Worm (Caenorhabditis elegans) whole organism, L4/young adult: ENCODE measurements around the gene srxa-10.
A peak's percentile ranks its signal among the peaks of the same experiment; 100 is the strongest.

Source experiments
- W03F9.2 ChIP-seq: fragments of 150-350 bp; optimal IDR thresholded peaks from 2 replicates; lab custom pipeline; 2014; ENCODE audit warnings: missing biosample characterization, missing genetic modification characterization
- dao-5 ChIP-seq: sonication (generic microtip); optimal IDR thresholded peaks from 2 replicates; lab custom pipeline; 2016; ENCODE audit warnings: missing genotype, missing genetic modification characterization, moderate library complexity, missing compliant biosample characterization
- him-1 ChIP-seq: sonication (generic microtip); optimal IDR thresholded peaks from 2 replicates; lab custom pipeline; 2016; ENCODE audit warnings: missing genotype, missing genetic modification reagents, missing genetic modification characterization, missing compliant biosample characterization

srxa-10 gene

DNA sequence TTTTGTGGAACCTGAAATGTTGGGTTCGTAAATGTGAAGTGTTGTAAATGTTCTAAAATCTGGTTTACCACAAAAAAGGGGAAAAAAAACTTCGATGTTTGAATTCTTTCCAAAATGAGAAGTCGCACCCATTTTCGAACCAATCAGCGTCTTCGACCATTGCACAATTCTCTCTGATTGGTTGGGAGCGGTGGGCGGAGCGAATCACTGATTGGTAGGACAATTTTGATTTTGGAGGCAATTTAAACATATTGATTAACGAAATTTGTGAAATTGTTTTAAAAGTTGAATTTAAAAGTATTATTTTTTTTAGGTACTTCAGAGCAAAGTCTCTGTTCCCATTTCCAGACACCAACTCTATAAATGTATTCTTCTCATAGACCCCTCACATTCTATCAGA lies 7.3 kb downstream of the srxa-10 start:
- no peak for TF ChIP-seq him-1 (tag; lab: Kevin White, UChicago)

DNA sequence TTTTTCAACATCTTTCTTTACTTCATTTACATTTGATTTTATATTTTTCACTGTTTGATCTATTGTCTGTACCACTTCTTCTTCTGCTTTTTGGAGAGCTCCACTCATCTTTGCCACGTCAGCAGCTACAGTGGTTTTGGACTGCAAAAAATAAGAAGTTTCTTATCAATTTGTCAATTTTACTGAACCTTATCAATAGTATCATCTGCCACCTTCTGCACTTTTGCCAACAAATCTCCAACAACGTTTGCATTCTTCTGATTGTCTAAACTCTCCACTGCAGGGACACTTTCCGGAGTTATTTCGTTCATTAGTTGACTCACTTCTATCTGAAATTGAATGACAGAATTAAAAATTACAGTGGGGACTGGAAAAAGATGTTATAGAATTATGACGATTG lies 9.6 kb downstream of the srxa-10 start:
- no peak for TF ChIP-seq W03F9.2 (tag; lab: Kevin White, UChicago)
- TF ChIP-seq him-1 (tag; lab: Kevin White, UChicago): no peak
- no peak for TF ChIP-seq dao-5 (tag; lab: Kevin White, UChicago)

DNA sequence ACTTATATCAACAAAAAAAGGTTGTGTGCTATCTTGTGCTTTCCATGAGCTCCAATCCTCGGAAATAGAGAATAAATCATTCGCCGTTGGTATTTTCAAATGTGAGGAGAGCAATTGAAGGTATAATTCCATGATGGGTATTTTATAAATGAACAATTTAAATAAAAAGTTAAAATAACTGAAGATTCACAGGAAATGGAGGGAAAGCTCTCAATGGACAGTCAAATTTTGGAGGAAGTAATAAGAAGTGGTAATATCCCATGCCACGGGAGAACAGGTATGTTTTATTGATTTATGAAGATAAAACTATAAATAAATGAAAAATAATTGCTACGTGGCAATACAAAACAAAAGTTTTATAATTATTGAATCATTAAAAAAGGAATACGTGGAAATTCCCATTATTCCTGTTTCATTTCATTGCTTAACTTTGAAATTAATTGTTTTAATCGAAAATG lies 13.2 kb downstream of the srxa-10 start:
- no peak for TF ChIP-seq dao-5 (tag; lab: Kevin White, UChicago)
- no peak for TF ChIP-seq W03F9.2 (tag; lab: Kevin White, UChicago)
- no peak for TF ChIP-seq him-1 (tag; lab: Kevin White, UChicago)

DNA sequence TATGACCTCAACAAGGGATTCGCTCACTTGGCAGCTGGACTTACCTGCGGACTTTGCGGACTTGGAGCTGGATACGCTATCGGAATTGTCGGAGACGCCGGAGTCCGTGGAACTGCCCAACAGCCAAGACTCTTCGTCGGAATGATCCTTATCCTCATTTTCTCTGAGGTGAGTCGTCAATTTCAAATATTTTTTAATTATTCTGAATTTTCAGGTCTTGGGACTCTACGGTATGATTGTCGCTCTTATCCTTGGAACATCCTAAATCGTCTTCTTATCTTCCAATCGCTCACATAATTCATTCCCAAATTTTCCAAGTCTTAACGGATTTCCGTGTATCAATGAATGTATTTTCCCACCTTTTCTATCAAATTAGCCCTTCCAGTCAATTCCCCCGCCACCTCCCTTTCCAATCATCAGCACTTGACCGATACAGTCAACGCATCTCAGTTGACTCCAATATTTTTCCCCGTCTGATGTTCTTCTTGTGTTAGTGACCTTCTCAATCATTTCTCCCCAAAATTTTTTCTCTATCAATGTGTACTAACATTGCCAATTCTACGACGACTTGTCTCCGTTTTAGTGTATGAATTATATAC lies 13.8 kb downstream of the srxa-10 start, which contains the start of gene R10E11.6:
R10E11.6 (plus strand) TSS at position 524 of the 599 bp plus-strand sequence.
- TF ChIP-seq him-1 (tag; lab: Kevin White, UChicago): no peak
- no peak for TF ChIP-seq W03F9.2 (tag; lab: Kevin White, UChicago)
- TF ChIP-seq dao-5 (tag; lab: Kevin White, UChicago): no peak

DNA sequence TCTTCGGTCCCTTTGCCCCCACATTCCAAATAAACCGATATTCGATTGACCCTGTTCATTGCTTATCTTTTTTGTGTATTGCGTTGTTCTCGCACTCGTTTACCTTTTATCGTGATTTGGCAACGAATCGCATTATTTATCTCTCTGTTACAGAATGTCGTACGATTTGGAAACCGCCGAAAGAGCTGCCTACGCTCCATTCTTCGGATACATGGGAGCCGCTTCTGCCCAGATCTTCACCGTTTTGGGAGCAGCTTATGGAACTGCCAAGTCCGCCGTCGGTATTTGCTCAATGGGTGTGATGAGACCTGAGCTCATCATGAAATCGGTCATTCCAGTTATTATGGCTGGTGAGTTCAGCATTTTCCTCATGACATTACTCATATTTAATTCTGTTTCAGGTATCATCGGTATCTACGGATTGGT lies 14.3 kb downstream of the srxa-10 start, which contains the start of gene vha-2:
vha-2 (plus strand) TSS at position 154 of the 426 bp plus-strand sequence.
- TF ChIP-seq dao-5 (tag; lab: Kevin White, UChicago) (no peak), him-1 (tag; lab: Kevin White, UChicago) (no peak), W03F9.2 (tag; lab: Kevin White, UChicago) (no peak)

DNA sequence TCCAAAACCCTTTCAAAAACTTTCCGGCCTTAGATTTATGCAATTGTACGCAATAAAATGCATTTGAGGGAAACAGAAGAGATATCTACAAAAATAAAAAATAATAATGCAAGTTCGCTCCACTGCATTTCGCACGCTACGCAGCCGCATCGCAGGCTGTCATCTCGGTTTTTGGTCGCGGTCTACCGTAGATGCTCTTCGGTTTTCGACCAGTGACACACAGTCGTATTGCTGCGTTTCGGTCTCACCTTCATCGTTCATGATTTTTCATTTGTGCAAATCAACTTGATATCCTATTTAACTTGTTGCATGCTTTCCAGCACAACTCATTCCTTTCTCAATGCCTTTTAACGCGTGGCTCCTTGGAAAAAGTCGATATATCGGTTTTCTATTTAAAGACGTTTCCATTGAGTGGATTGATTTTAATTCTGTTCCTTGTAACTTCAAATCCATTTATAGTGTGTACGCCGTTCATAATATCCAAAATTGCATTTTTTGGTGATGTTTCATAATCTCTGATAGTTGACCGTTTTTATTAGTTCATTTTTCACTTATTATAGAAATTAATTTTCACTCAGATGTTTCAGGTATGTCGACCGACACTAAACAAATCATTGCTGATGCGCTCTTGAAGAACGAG lies 15.6 kb downstream of the srxa-10 start, which contains the start of gene vha-1:
vha-1 (plus strand) TSS at position 590 of the 640 bp plus-strand sequence.
- TF ChIP-seq W03F9.2 (tag; lab: Kevin White, UChicago): peak; percentile 87
- TF ChIP-seq him-1 (tag; lab: Kevin White, UChicago): peak; percentile 63
- no peak for TF ChIP-seq dao-5 (tag; lab: Kevin White, UChicago)

DNA sequence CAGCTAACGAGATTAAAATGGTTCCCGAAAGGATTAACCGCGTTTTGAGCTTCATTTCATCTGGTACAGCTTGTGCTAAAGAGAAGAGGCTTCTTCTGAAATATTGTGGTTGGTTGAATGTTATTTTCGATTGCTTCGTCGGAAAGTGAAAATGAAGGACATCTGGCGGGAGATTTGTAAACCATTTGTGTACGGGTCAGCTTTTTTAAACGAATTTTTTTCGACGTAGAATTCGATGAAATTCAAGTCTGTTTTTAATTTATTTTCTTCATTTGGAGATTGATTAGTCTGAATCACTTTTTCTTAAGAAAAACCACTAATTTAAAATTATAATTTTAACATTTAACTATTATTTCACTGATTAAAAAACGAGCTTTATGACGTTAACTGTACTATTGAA lies 16.1 kb downstream of the srxa-10 start, which contains the start of gene sqv-3:
sqv-3 (minus strand) TSS at position 101 of the 400 bp plus-strand sequence.
- TF ChIP-seq W03F9.2 (tag; lab: Kevin White, UChicago) (no peak), him-1 (tag; lab: Kevin White, UChicago) (no peak), dao-5 (tag; lab: Kevin White, UChicago) (no peak)

DNA sequence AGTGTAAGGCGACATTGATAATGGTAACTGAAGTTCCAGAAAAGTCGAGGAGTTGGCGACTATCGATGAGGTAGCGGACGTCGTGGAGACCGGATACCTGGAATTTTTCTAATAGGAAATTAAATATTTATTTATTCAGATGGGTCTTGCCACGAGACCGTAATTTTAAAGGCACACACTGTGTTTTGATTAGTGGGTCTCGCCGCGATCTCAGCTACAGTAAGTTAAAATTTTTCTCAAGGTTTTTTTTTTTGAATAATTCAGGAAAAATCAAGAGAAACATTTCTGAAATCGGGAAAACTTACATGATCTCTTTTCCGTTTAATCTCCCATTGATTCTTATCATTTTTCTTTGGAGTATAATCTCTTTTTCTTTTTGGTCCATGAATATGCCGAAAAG lies 17.3 kb downstream of the srxa-10 start:
- TF ChIP-seq dao-5 (tag; lab: Kevin White, UChicago) (no peak), W03F9.2 (tag; lab: Kevin White, UChicago) (no peak), him-1 (tag; lab: Kevin White, UChicago) (no peak)

DNA sequence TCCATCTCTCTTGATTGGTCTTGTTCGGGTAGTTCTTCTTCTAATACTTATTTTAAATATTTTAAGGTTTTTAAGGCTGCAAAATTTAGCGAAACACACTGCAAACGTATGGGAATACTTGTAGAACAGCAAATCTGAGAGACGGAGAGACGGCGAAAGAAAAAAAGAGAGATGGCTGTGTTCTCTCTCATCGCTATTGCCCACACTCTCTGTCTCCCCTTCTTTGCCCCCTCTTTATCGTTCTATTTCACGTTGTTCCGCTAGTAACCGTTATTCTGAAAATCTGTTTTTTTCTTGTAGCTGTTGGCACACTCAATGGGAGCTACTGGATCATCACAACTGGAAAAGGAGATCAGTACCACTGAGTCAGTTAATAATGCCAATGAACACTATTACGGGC lies 20.0 kb downstream of the srxa-10 start, which contains the start of gene usp-46:
usp-46 (plus strand) TSS at position 301 of the 400 bp plus-strand sequence.
- TF ChIP-seq him-1 (tag; lab: Kevin White, UChicago) (no peak), W03F9.2 (tag; lab: Kevin White, UChicago) (no peak), dao-5 (tag; lab: Kevin White, UChicago) (no peak)

DNA sequence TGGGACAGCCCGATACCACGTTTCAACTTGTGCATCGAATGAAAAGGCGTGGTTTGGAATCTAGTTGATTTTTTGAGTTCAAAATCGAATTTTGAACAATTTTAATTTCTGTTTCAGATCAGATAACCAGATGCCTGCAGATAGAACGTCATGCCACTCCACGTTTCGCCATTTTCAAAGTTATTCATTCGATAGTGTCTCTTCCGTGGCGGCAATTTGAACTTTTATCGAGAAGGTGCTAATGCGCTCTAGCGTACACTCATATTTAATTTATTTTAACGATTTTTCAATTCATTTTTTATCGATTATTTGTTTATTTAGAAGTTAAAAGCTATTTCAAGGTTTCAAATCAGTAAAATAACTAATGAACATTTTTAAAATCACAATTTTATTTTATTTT lies 20.4 kb downstream of the srxa-10 start:
- no peak for TF ChIP-seq W03F9.2 (tag; lab: Kevin White, UChicago)
- no peak for TF ChIP-seq him-1 (tag; lab: Kevin White, UChicago)
- no peak for TF ChIP-seq dao-5 (tag; lab: Kevin White, UChicago)

DNA sequence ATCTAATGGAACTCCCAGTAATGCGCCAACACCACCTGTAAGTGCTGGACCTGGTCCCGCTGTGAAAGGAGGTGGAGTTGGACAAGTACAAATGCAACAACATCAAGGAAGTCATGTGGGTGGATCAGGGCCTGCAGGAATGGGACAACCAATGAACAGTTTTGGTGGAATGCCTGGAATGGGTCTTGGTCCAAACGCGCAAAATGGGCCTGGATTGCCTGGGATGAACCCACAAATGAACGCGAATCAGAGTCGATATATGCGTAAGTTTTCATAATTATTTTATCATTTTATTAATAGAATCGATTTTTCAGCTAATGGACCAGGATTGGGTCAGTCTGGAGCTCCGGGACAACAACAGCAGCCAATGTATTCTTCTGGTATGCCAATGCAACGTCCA lies 24.0 kb downstream of the srxa-10 start:
- no peak for TF ChIP-seq W03F9.2 (tag; lab: Kevin White, UChicago)
- no peak for TF ChIP-seq dao-5 (tag; lab: Kevin White, UChicago)
- no peak for TF ChIP-seq him-1 (tag; lab: Kevin White, UChicago)

DNA sequence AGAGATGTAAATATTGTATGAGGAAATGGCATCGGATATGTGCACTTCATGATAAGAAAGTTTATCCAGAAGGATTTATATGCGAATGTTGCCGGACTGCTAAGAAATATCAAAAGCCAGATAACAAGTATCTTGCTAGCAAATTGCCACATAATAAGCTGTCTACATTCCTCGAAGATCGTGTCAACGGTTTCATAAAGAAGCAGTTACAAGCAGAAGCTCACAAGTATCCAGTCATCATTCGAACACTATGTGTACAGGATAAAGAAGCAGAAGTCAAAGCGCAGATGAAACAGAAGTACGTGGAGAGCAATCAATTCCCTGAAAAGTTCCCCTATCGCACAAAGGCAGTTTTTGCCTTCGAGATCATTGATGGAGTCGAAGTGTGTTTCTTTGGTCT lies 25.8 kb downstream of the srxa-10 start:
- no peak for TF ChIP-seq him-1 (tag; lab: Kevin White, UChicago)
- no peak for TF ChIP-seq dao-5 (tag; lab: Kevin White, UChicago)
- no peak for TF ChIP-seq W03F9.2 (tag; lab: Kevin White, UChicago)

DNA sequence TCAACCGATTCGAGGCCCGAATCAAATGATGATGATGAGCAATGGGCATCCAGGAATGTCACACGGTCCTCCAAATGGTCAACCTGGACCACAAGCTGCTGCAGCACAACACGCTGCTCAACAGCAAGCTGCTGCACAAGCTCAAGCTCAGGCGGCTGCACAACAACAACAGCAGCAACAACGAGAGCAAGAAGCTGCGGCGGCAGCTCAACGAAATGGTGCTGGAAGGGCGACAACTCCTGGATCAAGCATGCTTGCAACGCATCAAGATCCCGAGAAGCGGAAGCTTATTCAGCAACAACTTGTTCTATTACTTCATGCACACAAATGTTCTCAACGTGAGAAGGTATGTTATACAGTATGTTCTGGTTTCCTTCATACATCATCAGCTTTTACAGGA lies 28.3 kb downstream of the srxa-10 start:
- TF ChIP-seq W03F9.2 (tag; lab: Kevin White, UChicago) (no peak), dao-5 (tag; lab: Kevin White, UChicago) (no peak), him-1 (tag; lab: Kevin White, UChicago) (no peak)
